Fruit fly (Drosophila melanogaster): ENCODE measurements around the gene Alg13.

The Alg13 gene

dm6 chr3R:29112398-29113150 lies 25.8 kb downstream of the Alg13 start, which contains the start of the genes alpha-Man-Ib and Pdhb (continued):
- TF ChIP-seq CG13624 (GFP tag; optimal IDR thresholded peaks at IDR 0.05) (peak; percentile 32), schlank (tag; optimal IDR thresholded peaks at IDR 0.05) (peak; percentile 35), CrebB (tag; optimal IDR thresholded peaks at IDR 0.05) (peak; percentile 45), CG14050 (GFP tag; IDR thresholded peaks at IDR 0.05) (peak; percentile 62; the same call in 2 of the 3 replicates), Scr (GFP tag; IDR thresholded peaks at IDR 0.05; ENCODE audit: partially characterized antibody) (peak; percentile 37; the same call in 1 of the 2 replicates), CG6689 (GFP tag; IDR thresholded peaks at IDR 0.05) (peak; percentile 76), Usf (GFP tag; optimal IDR thresholded peaks at IDR 0.05) (peak; percentile 63), Fer3 (tag; optimal IDR thresholded peaks at IDR 0.05) (peak; percentile 78), pzg (GFP tag; optimal IDR thresholded peaks at IDR 0.05) (peak; percentile 88), scrt (GFP tag; optimal IDR thresholded peaks at IDR 0.05) (peak; percentile 57), Trl (optimal IDR thresholded peaks at IDR 0.05) (no peak), Trl (GFP tag; optimal IDR thresholded peaks at IDR 0.05) (peak; percentile 33), ase (GFP tag; IDR thresholded peaks at IDR 0.05) (peak; percentile 74), Chrac-16 (GFP tag; optimal IDR thresholded peaks at IDR 0.05) (peak; percentile 79), CG13424 (tag; optimal IDR thresholded peaks at IDR 0.05) (peak; percentile 87), CG9727 (GFP tag; optimal IDR thresholded peaks at IDR 0.05) (peak; percentile 81), Hr3 (GFP tag; optimal IDR thresholded peaks at IDR 0.05) (peak; percentile 89), insv (GFP tag; optimal IDR thresholded peaks at IDR 0.05) (peak in 1 of 2 experiments; percentile 51), TFAM (GFP tag; optimal IDR thresholded peaks at IDR 0.05) (no peak), CG6272 (GFP tag; IDR thresholded peaks at IDR 0.05) (peak; percentile 78), jing (GFP tag; optimal IDR thresholded peaks at IDR 0.05) (no peak), exex (tag; optimal IDR thresholded peaks at IDR 0.05) (peak; percentile 51), sc (optimal IDR thresholded peaks at IDR 0.05) (no peak), sc (GFP tag; optimal IDR thresholded peaks at IDR 0.05) (peak; percentile 33), CG16815 (GFP tag; optimal IDR thresholded peaks at IDR 0.05) (peak; percentile 80), sna (GFP tag; IDR thresholded peaks at IDR 0.05; ENCODE audit: partially characterized antibody) (no peak), CG2712 (tag; optimal IDR thresholded peaks at IDR 0.05) (peak; percentile 90), grau (tag; optimal IDR thresholded peaks at IDR 0.05) (peak; percentile 82), CG30020 (tag; optimal IDR thresholded peaks at IDR 0.05) (peak; percentile 76), H15 (GFP tag; IDR thresholded peaks at IDR 0.05) (peak; percentile 65; the same call in 2 of the 3 replicates), mirr (GFP tag; optimal IDR thresholded peaks at IDR 0.05) (no peak), CG13775 (GFP tag; optimal IDR thresholded peaks at IDR 0.05) (peak; percentile 89), E2f1 (GFP tag; IDR thresholded peaks at IDR 0.05) (peak; percentile 74), Dp (GFP tag; optimal IDR thresholded peaks at IDR 0.05) (peak; percentile 31), amos (GFP tag; IDR thresholded peaks at IDR 0.05; ENCODE audit: partially characterized antibody) (peak; percentile 29; the same call in 1 of the 2 replicates), gfzf (GFP tag; optimal IDR thresholded peaks at IDR 0.05) (peak; percentile 78), Abd-B (GFP tag; optimal IDR thresholded peaks at IDR 0.05) (peak; percentile 94), Ssrp (tag; optimal IDR thresholded peaks at IDR 0.05) (peak; percentile 81), bbx (GFP tag; IDR thresholded peaks at IDR 0.05; ENCODE audit: partially characterized antibody) (no peak), BEAF-32 (GFP tag; optimal IDR thresholded peaks at IDR 0.05) (peak; percentile 67), ara (GFP tag; IDR thresholded peaks at IDR 0.05) (no peak), CG7987 (GFP tag; optimal IDR thresholded peaks at IDR 0.05) (peak; percentile 17), CG9437 (GFP tag; optimal IDR thresholded peaks at IDR 0.05) (peak; percentile 80), CG3838 (GFP tag; optimal IDR thresholded peaks at IDR 0.05) (no peak), Antp (GFP tag; optimal IDR thresholded peaks at IDR 0.05) (peak; percentile 56), HLHmδ (GFP tag; optimal IDR thresholded peaks at IDR 0.05) (no peak), Hey (tag; optimal IDR thresholded peaks at IDR 0.05) (no peak), CG17186 (GFP tag; optimal IDR thresholded peaks at IDR 0.05) (peak; percentile 44), CG10321 (GFP tag; IDR thresholded peaks at IDR 0.05) (no peak)
